Fruit fly (Drosophila melanogaster): ENCODE results near the gene Mocs2A.

The Mocs2A gene

DNA sequence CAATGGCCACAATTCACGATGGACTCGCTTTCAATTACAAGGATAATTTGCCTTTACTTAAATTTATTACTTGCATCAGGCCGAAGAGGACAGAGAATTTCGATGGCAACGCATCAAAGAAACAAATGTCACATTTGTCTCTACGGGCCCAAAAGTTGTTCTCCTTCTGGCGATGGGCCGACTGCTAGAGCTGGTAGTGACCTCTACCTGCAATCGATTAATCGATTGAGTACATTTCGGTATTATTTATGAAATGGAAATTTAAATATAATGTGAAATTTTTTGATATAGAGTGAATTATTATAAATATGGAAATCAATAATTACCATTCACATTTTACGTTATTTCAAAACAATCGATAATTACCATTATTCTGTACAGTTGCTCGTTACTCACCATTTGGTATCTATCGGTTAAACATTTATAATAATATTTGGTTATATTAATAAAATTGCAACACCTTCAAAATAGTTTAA is 4.4 kb downstream of the Mocs2A start, which contains the start of the genes CG31510 and TTLL5:
Gene CG31510 (minus strand): TSS at position 185 of the 476 bp plus-strand sequence.
Gene TTLL5 (minus strand): TSS at position 185 of the 476 bp plus-strand sequence.
- no peak for TF ChIP-seq Vsx2 (GFP tag; optimal IDR thresholded peaks at IDR 0.05; ENCODE audit: partially characterized antibody)
- TF ChIP-seq Myc (optimal IDR thresholded peaks at IDR 0.05), result peak; percentile 25
- peak; percentile 42 for TF ChIP-seq woc (GFP tag; optimal IDR thresholded peaks at IDR 0.05)
- TF ChIP-seq jim (GFP tag; optimal IDR thresholded peaks at IDR 0.05), result no peak
- peak; percentile 30 for TF ChIP-seq lola (GFP tag; optimal IDR thresholded peaks at IDR 0.05)
- peak; percentile 31 for TF ChIP-seq Hnf4 (GFP tag; optimal IDR thresholded peaks at IDR 0.05)
- peak; percentile 5 for TF ChIP-seq tai (GFP tag; optimal IDR thresholded peaks at IDR 0.05)

DNA sequence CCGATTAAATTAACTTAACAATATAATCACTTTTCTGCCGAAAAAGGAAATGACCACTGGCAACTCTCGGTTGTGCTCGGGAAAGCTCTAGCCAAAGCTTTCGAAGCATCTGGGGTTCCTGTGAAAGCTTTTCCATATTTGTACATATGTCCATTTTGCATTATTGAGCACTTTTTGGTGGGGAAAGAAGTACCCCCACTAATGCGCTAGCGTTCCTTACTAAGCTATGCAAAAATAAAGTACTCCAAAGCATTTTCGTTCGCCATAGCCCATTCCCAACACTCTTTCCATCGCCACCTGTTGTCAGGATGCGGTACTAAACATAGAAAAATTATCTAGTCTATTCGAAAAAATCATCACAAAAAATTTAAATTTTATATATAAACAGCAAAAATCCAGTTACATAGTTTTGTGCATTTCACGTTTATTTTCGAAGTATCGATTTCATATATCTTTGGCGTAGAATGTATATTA is 14.7 kb downstream of the Mocs2A start, which contains the start of gene Nepl16:
Gene Nepl16 (minus strand): TSS at position 51 of the 474 bp plus-strand sequence.
- no peak for TF ChIP-seq dsf (GFP tag; optimal IDR thresholded peaks at IDR 0.05; ENCODE audit: borderline replicate concordance)
- TF ChIP-seq woc (GFP tag; optimal IDR thresholded peaks at IDR 0.05), result no peak
- TF ChIP-seq sage (GFP tag; optimal IDR thresholded peaks at IDR 0.05), result no peak
- TF ChIP-seq Jra (GFP tag; optimal IDR thresholded peaks at IDR 0.05), result no peak
- no peak for TF ChIP-seq Myc (optimal IDR thresholded peaks at IDR 0.05)
- no peak for TF ChIP-seq psq (GFP tag; optimal IDR thresholded peaks at IDR 0.05)
- TF ChIP-seq Abd-B (GFP tag; optimal IDR thresholded peaks at IDR 0.05), result no peak
- TF ChIP-seq OdsH (GFP tag; optimal IDR thresholded peaks at IDR 0.05), result no peak

DNA sequence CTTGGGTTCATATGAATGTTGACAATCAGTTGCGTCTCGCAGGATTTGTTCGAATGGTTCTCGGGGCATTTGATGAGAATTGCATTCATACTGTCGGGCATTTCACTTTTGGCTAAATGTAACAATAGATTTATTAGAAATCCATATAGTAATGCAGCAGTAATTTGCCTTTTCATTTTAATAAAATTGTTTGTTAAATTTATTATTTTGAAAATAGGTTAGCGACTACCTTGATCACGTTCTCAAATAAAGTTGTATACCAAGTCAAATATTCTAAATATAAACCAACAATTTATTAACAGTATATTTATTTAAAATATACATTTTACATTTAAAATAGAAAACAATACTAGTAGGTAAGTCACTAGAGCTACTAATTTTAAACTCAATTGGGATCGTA is 18.2 kb downstream of the Mocs2A start, which contains the start of gene CG34027:
Gene CG34027 (minus strand): TSS at position 101 of the 400 bp plus-strand sequence.
- TF ChIP-seq lola (GFP tag; optimal IDR thresholded peaks at IDR 0.05) (no peak), dmrt93B (GFP tag; optimal IDR thresholded peaks at IDR 0.05) (no peak), Vsx2 (GFP tag; optimal IDR thresholded peaks at IDR 0.05; ENCODE audit: partially characterized antibody) (no peak), h (GFP tag; optimal IDR thresholded peaks at IDR 0.05) (no peak), woc (GFP tag; optimal IDR thresholded peaks at IDR 0.05) (no peak), Jra (GFP tag; optimal IDR thresholded peaks at IDR 0.05) (no peak), Hnf4 (GFP tag; optimal IDR thresholded peaks at IDR 0.05) (no peak), GATAd (GFP tag; optimal IDR thresholded peaks at IDR 0.05) (no peak), psq (GFP tag; optimal IDR thresholded peaks at IDR 0.05) (no peak)

DNA sequence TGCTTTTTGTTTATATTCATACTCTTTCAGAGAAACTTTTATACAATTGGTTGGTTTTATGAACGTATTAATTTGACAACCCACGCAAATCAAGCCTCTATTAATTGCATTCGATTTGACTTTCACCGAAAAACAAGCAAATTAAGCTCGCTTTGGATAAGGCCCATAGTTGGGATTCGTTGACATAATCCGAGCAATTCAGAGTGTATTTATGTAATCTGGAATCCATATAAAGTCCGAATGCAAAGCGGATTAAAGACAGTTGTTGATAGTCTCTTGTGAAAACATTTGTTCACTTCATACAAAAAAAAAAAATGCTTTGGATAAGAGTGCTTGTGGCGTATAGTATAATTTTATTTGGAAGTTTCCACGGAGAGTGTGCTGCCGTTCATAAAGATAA is 24.9 kb downstream of the Mocs2A start, which contains the start of gene CG45095:
Gene CG45095 (plus strand): TSS at position 301 of the 400 bp plus-strand sequence.
- TF ChIP-seq woc (GFP tag; optimal IDR thresholded peaks at IDR 0.05) (no peak), Dfd (GFP tag; optimal IDR thresholded peaks at IDR 0.05) (no peak), h (GFP tag; optimal IDR thresholded peaks at IDR 0.05) (no peak)

DNA sequence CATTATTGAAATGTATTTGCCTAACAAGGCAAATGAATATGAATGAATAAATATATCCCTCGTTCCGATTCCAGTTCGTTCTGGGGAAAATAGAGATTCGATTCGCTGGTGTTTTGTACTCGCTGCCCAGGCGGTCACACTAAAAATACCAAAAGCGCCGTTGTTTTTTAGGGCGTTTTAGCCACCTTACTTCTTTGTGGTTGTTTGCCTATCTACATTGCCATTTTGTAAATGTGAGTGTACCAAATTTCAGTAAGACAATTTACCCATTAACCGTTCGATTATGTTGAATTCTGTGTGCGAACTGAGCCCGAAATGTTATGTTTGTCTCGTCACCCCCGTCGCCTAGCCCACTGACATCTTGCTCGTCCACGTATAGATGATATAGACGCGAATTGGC is 29.7 kb downstream of the Mocs2A start, which contains the start of the genes CG33095 and CG33096:
Gene CG33095 (plus strand): TSS at position 187 of the 400 bp plus-strand sequence.
Gene CG33096 (plus strand): TSS at position 187 of the 400 bp plus-strand sequence.
- TF ChIP-seq sage (GFP tag; optimal IDR thresholded peaks at IDR 0.05), result no peak
- TF ChIP-seq fru (GFP tag; optimal IDR thresholded peaks at IDR 0.05), result no peak
- TF ChIP-seq Dif (GFP tag; optimal IDR thresholded peaks at IDR 0.05; ENCODE audit: partially characterized antibody), result peak; percentile 19
- TF ChIP-seq woc (GFP tag; optimal IDR thresholded peaks at IDR 0.05), result peak; percentile 62
- no peak for TF ChIP-seq dsf (GFP tag; optimal IDR thresholded peaks at IDR 0.05; ENCODE audit: borderline replicate concordance)
- no peak for TF ChIP-seq ey (GFP tag; optimal IDR thresholded peaks at IDR 0.05)
- no peak for TF ChIP-seq h (GFP tag; optimal IDR thresholded peaks at IDR 0.05)
- TF ChIP-seq OdsH (GFP tag; optimal IDR thresholded peaks at IDR 0.05), result no peak
- no peak for TF ChIP-seq brk (GFP tag; optimal IDR thresholded peaks at IDR 0.05)
- no peak for TF ChIP-seq dmrt93B (GFP tag; optimal IDR thresholded peaks at IDR 0.05)

DNA sequence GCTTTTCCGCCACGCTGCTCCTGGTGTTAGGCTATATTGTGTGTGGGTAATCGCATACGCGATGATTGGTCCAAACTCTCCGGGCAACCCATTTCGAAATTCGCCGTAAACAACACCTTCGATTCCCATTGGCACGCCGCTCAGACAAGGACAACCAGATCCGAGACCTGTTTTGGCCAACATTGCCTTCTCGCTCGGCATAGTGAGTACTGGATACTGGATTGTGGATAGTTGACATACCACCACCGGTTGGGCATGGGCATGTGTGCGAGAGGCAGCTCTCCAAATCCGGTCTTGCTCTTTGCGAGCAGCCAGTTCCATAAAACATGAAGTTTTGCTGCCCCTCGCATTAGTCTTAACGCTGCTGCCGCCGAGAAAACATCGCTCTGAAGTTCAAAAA is 32.5 kb downstream of the Mocs2A start, which contains the start of gene fd96Cb:
Gene fd96Cb (plus strand): TSS at position 374 of the 400 bp plus-strand sequence.
- TF ChIP-seq Mio (GFP tag; optimal IDR thresholded peaks at IDR 0.05) (no peak), foxo (GFP tag; optimal IDR thresholded peaks at IDR 0.05) (no peak), Rel (GFP tag; optimal IDR thresholded peaks at IDR 0.05) (no peak), Rel (tag; optimal IDR thresholded peaks at IDR 0.05) (peak; percentile 16), Vsx2 (GFP tag; optimal IDR thresholded peaks at IDR 0.05; ENCODE audit: partially characterized antibody) (peak; percentile 96), Dif (GFP tag; optimal IDR thresholded peaks at IDR 0.05; ENCODE audit: partially characterized antibody) (peak; percentile 94), dl (GFP tag; optimal IDR thresholded peaks at IDR 0.05; ENCODE audit: insufficient read depth in 1 of 2, partially characterized antibody in 2 of 2) (peak; percentile 30 to 74), jim (GFP tag; optimal IDR thresholded peaks at IDR 0.05) (no peak)
